Fruit fly (Drosophila melanogaster) whole organism: ENCODE data around the gene alpha-PheRS.

Source experiments
- CG8478 ChIP-seq: fragments of >200 bp; optimal IDR thresholded peaks from 2 replicates; lab custom pipeline; 2018; ENCODE audit warnings: inconsistent platforms
- Dll ChIP-seq: fragments of >200 bp; optimal IDR thresholded peaks from 2 replicates; lab custom pipeline; 2017
- EcR ChIP-seq, 2 experiments: fragments of >200 bp; optimal IDR thresholded peaks; 2 replicates each; lab custom pipeline; 2017; ENCODE audit warnings: missing biosample characterization in 2 of 2, missing genetic modification characterization in 2 of 2, missing genetic modification reagents in 2 of 2
- pan ChIP-seq: fragments of >200 bp; optimal IDR thresholded peaks from 2 replicates; lab custom pipeline; 2017
- psq ChIP-seq: fragments of >200 bp; optimal IDR thresholded peaks from 2 replicates; lab custom pipeline; 2017
- usp ChIP-seq: fragments of >200 bp; optimal IDR thresholded peaks from 2 replicates; lab custom pipeline; 2017; ENCODE audit warnings: missing biosample characterization, missing genetic modification characterization, mixed read lengths

- TF ChIP-seq usp (GFP tag; lab: Kevin White, UChicago) (no peak), CG8478 (no peak), psq (lab: Kevin White, UChicago) (no peak), EcR (GFP tag; optimal IDR thresholded peaks at IDR 0.05; lab: Kevin White, UChicago) (no peak), Dll (lab: Kevin White, UChicago) (no peak), pan (lab: Kevin White, UChicago) (no peak)
Measured at dm6 chrX:8100026-8100825, 45.2 kb downstream of the alpha-PheRS start.
